Worm (Caenorhabditis elegans) whole organism, midembryonic: ENCODE measurements around the gene col-90.

Experiments
- T22C8.4 ChIP-seq: fragments of 200-800 bp; sonication (Bioruptor generic); IDR thresholded peaks from 2 replicates; pipeline ENCODE4 v1.3.6; 2022; ENCODE audit warnings: missing genetic modification characterization, missing compliant biosample characterization
- flt-1 ChIP-seq: fragments of 200-800 bp; sonication (Bioruptor generic); IDR thresholded peaks from 2 replicates; pipeline ENCODE4 v1.3.6; 2022; ENCODE audit warnings: missing genetic modification characterization, missing compliant biosample characterization
- klf-2 ChIP-seq: fragments of 200-800 bp; sonication (Bioruptor generic); conservative IDR thresholded peaks from 2 replicates; pipeline ENCODE4 v1.3.6; 2022; ENCODE audit warnings: missing genetic modification reagents, missing genetic modification characterization, missing compliant biosample characterization
- tab-1 ChIP-seq: fragments of 200-800 bp; sonication (Bioruptor generic); IDR thresholded peaks from 2 replicates; pipeline ENCODE4 v1.3.6; 2022; ENCODE audit warnings: missing genetic modification characterization, missing compliant biosample characterization

DNA sequence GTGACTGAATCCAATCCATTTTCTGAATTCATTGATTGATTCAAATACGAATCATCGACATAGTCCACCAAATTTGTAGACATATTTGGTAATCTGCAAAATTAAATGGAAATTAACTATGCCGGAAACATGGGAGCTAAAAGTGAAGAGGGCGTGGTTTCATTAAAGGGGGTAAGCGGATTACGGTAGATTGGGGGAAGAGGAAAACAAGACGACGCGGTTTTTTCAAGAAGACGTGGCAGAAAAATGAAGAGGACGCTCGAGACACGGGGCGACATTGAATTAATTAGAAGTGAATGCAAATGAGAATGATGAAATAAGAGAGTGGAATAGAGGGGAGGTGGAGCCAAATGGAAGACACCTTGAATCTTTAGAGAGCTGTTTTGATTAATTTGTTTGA is 47.7 kb downstream of the col-90 start, which contains the start of gene npr-17:
- TF ChIP-seq tab-1 (GFP tag; lab: Robert Waterston, UW) (no peak), flt-1 (GFP tag; lab: Robert Waterston, UW) (no peak), T22C8.4 (GFP tag; lab: Robert Waterston, UW) (no peak), klf-2 (GFP tag; lab: Robert Waterston, UW) (no peak)
